Worm (Caenorhabditis elegans) whole organism, L1 larva: Measurements from ENCODE around the gene arr-1.
A peak's percentile ranks its signal among the peaks of the same experiment; 100 is the strongest.

Experiments
- C04F5.9 ChIP-seq: sonication (generic microtip); optimal IDR thresholded peaks from 2 replicates; lab custom pipeline; 2016; ENCODE audit warnings: missing genetic modification characterization, missing compliant biosample characterization
- C34B4.2 ChIP-seq: sonication (generic microtip); optimal IDR thresholded peaks from 2 replicates; lab custom pipeline; 2017; ENCODE audit warnings: mild to moderate bottlenecking, missing genetic modification characterization, missing compliant biosample characterization
- aha-1 ChIP-seq: fragments of 150-350 bp; optimal IDR thresholded peaks from 2 replicates; lab custom pipeline; 2014; ENCODE audit warnings: missing biosample characterization, missing genetic modification characterization
- ceh-90 ChIP-seq: sonication (generic microtip); optimal IDR thresholded peaks from 2 replicates; lab custom pipeline; 2016; ENCODE audit warnings: missing genetic modification characterization, missing compliant biosample characterization
- dpl-1 ChIP-seq, 3 experiments: fragments of 150-350 bp in 2 of 3; sonication (generic microtip) in 1 of 3; optimal IDR thresholded peaks; 2 replicates each; lab custom pipeline; 2014 to 2017; ENCODE audit warnings: missing biosample characterization in 3 of 3, missing genetic modification characterization in 3 of 3, missing genetic modification reagents in 3 of 3
- efl-3 ChIP-seq: fragments of 200-800 bp; sonication (Bioruptor generic); optimal IDR thresholded peaks from 2 replicates; lab custom pipeline; 2018; ENCODE audit warnings: mild to moderate bottlenecking, missing genetic modification characterization, missing compliant biosample characterization
- fkh-8 ChIP-seq: sonication (generic microtip); optimal IDR thresholded peaks from 2 replicates; lab custom pipeline; 2016; ENCODE audit warnings: mild to moderate bottlenecking, missing genetic modification characterization, missing compliant biosample characterization
- hlh-4 ChIP-seq: sonication (generic microtip); optimal IDR thresholded peaks from 2 replicates; lab custom pipeline; 2016; ENCODE audit warnings: mild to moderate bottlenecking, missing genetic modification characterization, missing compliant biosample characterization
- irx-1 ChIP-seq: sonication (generic microtip); optimal IDR thresholded peaks from 2 replicates; lab custom pipeline; 2016; ENCODE audit warnings: missing genetic modification characterization, missing compliant biosample characterization
- lin-15B ChIP-seq: fragments of 150-350 bp; sonication (generic microtip); optimal IDR thresholded peaks from 3 replicates; lab custom pipeline; 2014; ENCODE audit warnings: missing biosample characterization, missing genetic modification characterization
- lin-39 ChIP-seq: fragments of 150-350 bp; optimal IDR thresholded peaks from 2 replicates; lab custom pipeline; 2014; ENCODE audit warnings: missing biosample characterization, missing genetic modification reagents, missing genetic modification characterization
- nhr-12 ChIP-seq: sonication (generic microtip); optimal IDR thresholded peaks from 2 replicates; lab custom pipeline; 2017; ENCODE audit warnings: missing biosample characterization, missing genetic modification characterization
- nhr-28 ChIP-seq: fragments of 150-350 bp; optimal IDR thresholded peaks from 2 replicates; lab custom pipeline; 2014; ENCODE audit warnings: missing biosample characterization, missing genetic modification characterization
- nhr-47 ChIP-seq: sonication (generic microtip); optimal IDR thresholded peaks from 2 replicates; lab custom pipeline; 2016; ENCODE audit warnings: mild to moderate bottlenecking, missing genetic modification characterization, moderate library complexity, missing compliant biosample characterization
- nhr-71 ChIP-seq: sonication (generic microtip); optimal IDR thresholded peaks from 2 replicates; lab custom pipeline; 2016; ENCODE audit warnings: mild to moderate bottlenecking, missing genetic modification characterization, moderate library complexity, missing compliant biosample characterization
- nhr-77 ChIP-seq: fragments of 150-350 bp; optimal IDR thresholded peaks from 2 replicates; lab custom pipeline; 2014; ENCODE audit warnings: missing biosample characterization, missing genetic modification characterization
- nhr-84 ChIP-seq: sonication (generic microtip); optimal IDR thresholded peaks from 2 replicates; lab custom pipeline; 2017; ENCODE audit warnings: missing biosample characterization, missing genetic modification characterization
- pqm-1 ChIP-seq: sonication (generic microtip); optimal IDR thresholded peaks from 3 replicates; lab custom pipeline; 2017; ENCODE audit warnings: missing biosample characterization, missing genetic modification characterization
- sox-4 ChIP-seq: sonication (generic microtip); optimal IDR thresholded peaks from 2 replicates; lab custom pipeline; 2016; ENCODE audit warnings: missing genetic modification characterization, missing compliant biosample characterization
- unc-98 ChIP-seq: fragments of 200-800 bp; sonication (Bioruptor generic); IDR thresholded peaks from 2 replicates; pipeline ENCODE4 v1.3.6; 2022; ENCODE audit warnings: missing genetic modification characterization, missing compliant biosample characterization
- ztf-4 ChIP-seq: fragments of 150-350 bp; optimal IDR thresholded peaks from 2 replicates; lab custom pipeline; 2014; ENCODE audit warnings: missing biosample characterization, missing genetic modification characterization

Gene arr-1

DNA sequence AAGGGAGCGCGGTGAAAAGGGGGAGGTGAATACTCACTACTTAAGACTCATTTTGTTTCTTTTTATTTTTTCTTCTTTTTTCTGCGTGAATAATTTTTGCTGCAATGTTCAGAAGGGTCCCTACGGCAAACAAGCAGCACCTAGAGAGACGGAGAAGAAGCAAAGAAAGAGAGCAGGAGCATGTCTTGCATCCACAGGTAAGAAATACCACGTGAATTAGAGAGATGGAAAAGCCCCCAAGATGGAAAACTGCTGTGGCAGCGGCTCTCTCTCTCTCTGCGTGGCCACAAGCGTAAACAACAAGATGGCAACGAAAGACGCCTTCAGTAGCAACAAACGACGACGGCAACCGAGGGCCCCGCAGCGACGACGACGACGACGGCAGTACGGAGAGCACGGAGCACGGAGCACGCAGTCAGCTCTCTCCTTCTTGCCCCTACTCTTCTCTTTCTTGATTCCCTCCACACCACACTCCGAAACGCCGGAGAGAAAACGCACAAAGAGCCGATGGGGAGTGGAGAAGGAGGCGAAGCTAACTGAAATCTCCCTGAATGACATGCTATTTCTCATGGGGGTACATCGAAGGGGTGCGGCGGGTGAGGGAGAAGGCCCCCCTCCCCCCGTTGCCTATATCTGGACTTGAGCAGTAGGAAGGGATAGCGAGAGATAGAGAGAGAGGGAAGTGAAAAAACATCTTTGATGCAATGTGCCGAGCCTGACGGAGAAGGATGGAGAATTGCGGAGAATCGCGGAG is 42.2 kb downstream of the arr-1 start (continued):
- TF ChIP-seq dpl-1 (GFP tag; optimal IDR thresholded peaks at IDR 0.05; lab: Kevin White, UChicago) (peak in 1 of 3 experiments; percentile 13), lin-15B (tag; lab: Kevin White, UChicago) (no peak), hlh-4 (tag; lab: Kevin White, UChicago) (no peak), nhr-77 (no peak), irx-1 (tag; lab: Kevin White, UChicago) (peak; percentile 23), nhr-28 (tag; lab: Kevin White, UChicago) (no peak), unc-98 (GFP tag; lab: Robert Waterston, UW) (no peak), efl-3 (no peak), C04F5.9 (no peak), ztf-4 (tag; lab: Kevin White, UChicago) (peak; percentile 7), nhr-12 (tag; lab: Kevin White, UChicago) (no peak)

DNA sequence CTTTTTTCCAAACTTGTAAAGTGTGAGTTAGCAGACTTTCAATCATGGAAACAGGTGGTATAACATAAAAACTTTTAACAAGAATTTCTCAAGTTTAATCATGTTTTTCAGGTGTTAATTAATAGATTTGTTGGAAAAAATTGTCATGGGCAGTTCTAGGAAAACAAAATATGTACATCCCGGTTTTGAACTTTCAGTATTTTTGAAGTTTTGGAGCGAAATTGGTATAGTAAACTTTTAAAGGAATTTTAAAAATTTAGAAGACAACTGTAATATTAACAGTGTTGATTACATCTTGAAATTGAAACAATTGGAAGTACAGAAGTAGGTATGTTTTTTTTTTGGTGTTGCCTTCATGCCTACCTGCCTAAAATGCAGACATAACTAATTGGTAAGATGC is 44.1 kb downstream of the arr-1 start:
- no peak for TF ChIP-seq nhr-84 (tag; lab: Kevin White, UChicago)
- no peak for TF ChIP-seq lin-39 (tag; lab: Kevin White, UChicago)
- TF ChIP-seq ceh-90, result no peak
- no peak for TF ChIP-seq aha-1 (tag; lab: Kevin White, UChicago)
- no peak for TF ChIP-seq pqm-1 (tag; lab: Kevin White, UChicago)
- peak; percentile 33 for TF ChIP-seq nhr-71
- TF ChIP-seq C34B4.2 (tag; lab: Kevin White, UChicago), result no peak
- peak; percentile 68 for TF ChIP-seq hlh-4 (tag; lab: Kevin White, UChicago)
- no peak for TF ChIP-seq fkh-8
- TF ChIP-seq sox-4, result no peak
- peak; percentile 1 for TF ChIP-seq nhr-47 (tag; lab: Kevin White, UChicago)
